Worm (Caenorhabditis elegans): ENCODE data around the gene lgc-25.

The lgc-25 gene

DNA sequence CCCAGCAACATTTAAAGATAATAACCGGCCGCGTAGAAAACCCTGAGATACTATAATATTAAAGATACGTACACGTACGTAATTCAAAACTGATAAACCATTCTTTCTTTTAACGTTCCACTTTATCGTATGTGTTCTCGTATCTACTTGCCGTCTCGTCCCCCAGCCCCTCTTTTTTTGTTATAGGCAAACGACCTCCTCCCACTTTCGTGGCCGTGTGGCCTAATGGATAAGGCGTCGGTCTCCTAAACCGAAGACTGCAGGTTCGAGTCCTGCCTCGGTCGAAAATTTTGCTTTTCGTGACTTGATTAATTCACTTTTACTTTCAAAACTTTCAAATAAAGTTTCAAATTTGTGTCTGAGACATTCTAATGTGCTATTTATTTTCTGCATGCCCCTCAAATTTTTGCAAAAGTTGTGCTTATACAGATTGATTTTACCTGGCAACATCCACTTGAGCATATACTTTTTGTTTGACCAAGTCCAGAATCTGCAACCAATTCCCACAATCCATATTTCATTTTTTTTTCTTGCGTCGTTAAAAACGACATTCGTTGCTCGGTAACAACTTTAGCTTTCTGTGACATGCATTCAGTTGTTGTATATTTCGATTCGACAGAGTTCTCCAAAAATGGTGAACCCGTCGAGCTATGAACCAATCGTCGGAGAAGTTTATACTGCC is 45.9 kb downstream of the lgc-25 start, which contains the start of gene F28H6.7 (continued):
- TF ChIP-seq ceh-20 (GFP tag; IDR thresholded peaks at IDR 0.05) (peak; percentile 63; the same call in 1 of the 2 replicates), zfp-2 (tag; optimal IDR thresholded peaks at IDR 0.05) (peak; percentile 9), sdz-12 (GFP tag; optimal IDR thresholded peaks at IDR 0.05) (peak; percentile 43), pha-4 (GFP tag; IDR thresholded peaks at IDR 0.05) (no peak; the same call in 1 of the 2 replicates), pha-4 (tag; optimal IDR thresholded peaks at IDR 0.05) (no peak), fkh-10 (GFP tag; optimal IDR thresholded peaks at IDR 0.05) (no peak), duxl-1 (tag; optimal IDR thresholded peaks at IDR 0.05; ENCODE audit: poor library complexity) (peak; percentile 27), aha-1 (tag) (no peak), hif-1 (tag; optimal IDR thresholded peaks at IDR 0.05) (no peak), daf-12 (tag; optimal IDR thresholded peaks at IDR 0.05) (no peak), nhr-28 (tag; optimal IDR thresholded peaks at IDR 0.05) (peak; percentile 17), madf-9 (GFP tag; conservative IDR thresholded peaks at IDR 0.05) (0 out of 2 replicates have a peak, but pooled peaks have one; percentile 22), daf-16 (GFP tag; optimal IDR thresholded peaks at IDR 0.05) (peak; percentile 10 to 58), daf-16 (tag; optimal IDR thresholded peaks at IDR 0.05) (peak; percentile 42), dve-1 (tag; optimal IDR thresholded peaks at IDR 0.05; ENCODE audit: insufficient read depth) (no peak), lsy-2 (tag; optimal IDR thresholded peaks at IDR 0.05) (no peak)

DNA sequence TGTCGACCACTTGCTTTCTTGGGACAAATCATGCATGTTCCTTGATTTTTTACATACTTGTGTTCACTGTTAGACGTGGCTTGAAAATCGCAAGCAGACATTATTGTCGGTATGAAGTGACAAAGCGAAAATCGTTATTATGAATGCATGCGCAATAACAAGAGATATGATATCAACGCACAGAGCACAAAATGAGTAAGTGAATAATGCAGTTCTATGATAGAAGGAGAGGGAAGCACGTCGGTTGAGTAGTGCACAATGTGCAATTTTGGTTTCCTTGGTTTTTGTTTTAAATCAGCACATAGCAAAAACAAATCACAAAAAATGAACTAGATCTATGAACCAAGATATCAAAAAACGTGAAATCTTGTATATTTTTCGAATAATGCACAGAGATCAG is 48.2 kb downstream of the lgc-25 start, which contains the start of gene nhr-281:
TSS of gene nhr-281 (minus strand) at position 101 of the 400 bp plus-strand sequence.
- no peak for TF ChIP-seq lim-7 (GFP tag; IDR thresholded peaks at IDR 0.05)
